Worm (Caenorhabditis elegans) whole organism, L4/young adult: Measurements from ENCODE around the gene frpr-19.

Source experiments
- W03F9.2 ChIP-seq: fragments of 150-350 bp; optimal IDR thresholded peaks from 2 replicates; lab custom pipeline; 2014; ENCODE audit warnings: missing biosample characterization, missing genetic modification characterization
- dao-5 ChIP-seq: sonication (generic microtip); optimal IDR thresholded peaks from 2 replicates; lab custom pipeline; 2016; ENCODE audit warnings: missing genotype, missing genetic modification characterization, moderate library complexity, missing compliant biosample characterization
- him-1 ChIP-seq: sonication (generic microtip); optimal IDR thresholded peaks from 2 replicates; lab custom pipeline; 2016; ENCODE audit warnings: missing genotype, missing genetic modification reagents, missing genetic modification characterization, missing compliant biosample characterization

ce11 chrIV:1751243-1751642 lies 30.2 kb downstream of the frpr-19 start:
- TF ChIP-seq dao-5 (tag; lab: Kevin White, UChicago) = no peak
- TF ChIP-seq him-1 (tag; lab: Kevin White, UChicago) = no peak
- TF ChIP-seq W03F9.2 (tag; lab: Kevin White, UChicago) = no peak
